Worm (Caenorhabditis elegans) whole organism, L4 larva: ENCODE data around the gene ard-1.

ENCODE experiments used
- ama-1 ChIP-seq: fragments of 150-350 bp; optimal IDR thresholded peaks from 2 replicates; lab custom pipeline; 2014; ENCODE audit warnings: inconsistent platforms, mixed read lengths
- attf-4 ChIP-seq: sonication (generic microtip); optimal IDR thresholded peaks from 3 replicates; lab custom pipeline; 2017; ENCODE audit warnings: missing biosample characterization, missing genetic modification characterization
- daf-12 ChIP-seq: fragments of 150-350 bp; optimal IDR thresholded peaks from 2 replicates; lab custom pipeline; 2014; ENCODE audit warnings: missing biosample characterization, missing genetic modification reagents, missing genetic modification characterization
- madf-9 ChIP-seq: fragments of 200-800 bp; sonication (Bioruptor generic); conservative IDR thresholded peaks from 2 replicates; pipeline ENCODE4 v1.3.6; 2022; ENCODE audit warnings: missing genetic modification reagents, missing genetic modification characterization, missing compliant biosample characterization
- nhr-76 ChIP-seq: fragments of 150-350 bp; optimal IDR thresholded peaks from 2 replicates; lab custom pipeline; 2014; ENCODE audit warnings: missing biosample characterization, missing genetic modification characterization
- pqm-1 ChIP-seq: sonication (generic microtip); optimal IDR thresholded peaks from 2 replicates; lab custom pipeline; 2017; ENCODE audit warnings: missing biosample characterization, missing genetic modification characterization
- unc-62 ChIP-seq, 3 experiments: fragments of 150-350 bp in 1 of 3; sonication (generic microtip); optimal IDR thresholded peaks in 2 of 3; peaks in 1 of 3; 1 replicate in 1 of 3; 2 replicates in 2 of 3; lab custom pipeline; 2014 to 2017; ENCODE audit warnings: missing biosample characterization in 3 of 3, missing genetic modification characterization in 3 of 3, missing genetic modification reagents in 3 of 3, missing genotype in 1 of 3

ce11 chrIV:11143228-11143444 lies 12.1 kb downstream of the ard-1 start, which contains the start of gene F01G4.4:
- TF ChIP-seq attf-4: no peak
- TF ChIP-seq daf-12 (tag; lab: Kevin White, UChicago): no peak
- TF ChIP-seq pqm-1: no peak
- no peak for TF ChIP-seq unc-62 (GFP tag; optimal IDR thresholded peaks at IDR 0.05 in 1 of 2; lab: Kevin White, UChicago)
- TF ChIP-seq unc-62 (tag; optimal IDR thresholded peaks at IDR 0.05; lab: Kevin White, UChicago): no peak
- no peak for TF ChIP-seq madf-9 (GFP tag; lab: Robert Waterston, UW)
- no peak for TF ChIP-seq ama-1
- TF ChIP-seq nhr-76 (tag; lab: Kevin White, UChicago): no peak
